Worm (Caenorhabditis elegans): Measurements from ENCODE around the gene lgc-5.

DNA sequence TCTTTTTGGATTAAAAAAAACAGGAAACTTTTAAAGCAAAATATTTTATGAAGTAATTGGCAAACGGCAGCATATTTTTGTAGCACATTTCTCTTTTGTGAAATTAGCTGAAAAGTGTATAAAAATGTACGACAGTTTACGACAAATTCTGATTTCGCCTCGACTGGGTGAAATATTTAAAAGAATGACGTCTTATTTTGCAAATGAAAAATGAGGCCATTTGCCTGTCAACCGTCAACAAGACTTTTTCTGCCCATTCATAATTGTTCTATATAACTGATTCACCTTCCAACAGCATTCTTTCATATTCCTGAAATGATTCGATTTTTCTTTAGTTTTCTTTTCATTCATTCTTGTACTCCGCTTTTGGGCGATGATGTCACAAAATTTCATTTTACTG, 13.1 kb downstream of the lgc-5 start, which contains the start of the genes F17E9.2 and col-116:
- no peak for TF ChIP-seq T22C8.4 (GFP tag; IDR thresholded peaks at IDR 0.05)
- no peak for TF ChIP-seq ztf-29 (GFP tag; IDR thresholded peaks at IDR 0.05)
- no peak for TF ChIP-seq ref-1 (GFP tag; conservative IDR thresholded peaks at IDR 0.05)
- TF ChIP-seq ztf-23 (GFP tag; IDR thresholded peaks at IDR 0.05) = no peak
- no peak for TF ChIP-seq flt-1 (GFP tag; IDR thresholded peaks at IDR 0.05)
- no peak for TF ChIP-seq cog-1 (tag; optimal IDR thresholded peaks at IDR 0.05)
- TF ChIP-seq med-1 (GFP tag; optimal IDR thresholded peaks at IDR 0.05; ENCODE audit: insufficient read depth) = no peak
